Fruit fly (Drosophila melanogaster): ENCODE results near the gene TotE.

The TotE gene

dm6 chr2L:19869937-19870336 lies 43.4 kb downstream of the TotE start (continued):
- peak; percentile 77 for TF ChIP-seq CG9932 (GFP tag; IDR thresholded peaks at IDR 0.05)
- TF ChIP-seq CG10431 (GFP tag; optimal IDR thresholded peaks at IDR 0.05): no peak
- peak; percentile 32 for TF ChIP-seq CG9609 (GFP tag; optimal IDR thresholded peaks at IDR 0.05)
- peak; percentile 37 for TF ChIP-seq CG8089 (GFP tag; optimal IDR thresholded peaks at IDR 0.05)
- TF ChIP-seq gcm (GFP tag; optimal IDR thresholded peaks at IDR 0.05): no peak
- peak; percentile 73 for TF ChIP-seq wdn (GFP tag; IDR thresholded peaks at IDR 0.05)
- peak; percentile 77 for TF ChIP-seq CG4730 (GFP tag; IDR thresholded peaks at IDR 0.05)
- TF ChIP-seq p53 (GFP tag; optimal IDR thresholded peaks at IDR 0.05): no peak
- TF ChIP-seq CG14710 (tag; optimal IDR thresholded peaks at IDR 0.05): peak; percentile 63
- TF ChIP-seq Hsf (GFP tag; optimal IDR thresholded peaks at IDR 0.05): peak; percentile 68
- TF ChIP-seq sob (GFP tag; IDR thresholded peaks at IDR 0.05): peak; percentile 83
- no peak for TF ChIP-seq pros (GFP tag; optimal IDR thresholded peaks at IDR 0.05)
- peak; percentile 57 for TF ChIP-seq Oli (tag; optimal IDR thresholded peaks at IDR 0.05)
- TF ChIP-seq NFAT (GFP tag; IDR thresholded peaks at IDR 0.05): peak; percentile 67
- no peak for TF ChIP-seq CG11723 (GFP tag; optimal IDR thresholded peaks at IDR 0.05)
- peak; percentile 85 for TF ChIP-seq Rx (GFP tag; IDR thresholded peaks at IDR 0.05)
- TF ChIP-seq Lim3 (GFP tag; IDR thresholded peaks at IDR 0.05): 0 out of 2 replicates have a peak, but pooled peaks have one; percentile 15
- TF ChIP-seq cad (GFP tag; optimal IDR thresholded peaks at IDR 0.05): no peak
- TF ChIP-seq CG3847 (GFP tag; IDR thresholded peaks at IDR 0.05): peak; percentile 75
- TF ChIP-seq vvl (GFP tag; IDR thresholded peaks at IDR 0.05): peak; percentile 86
- no peak for TF ChIP-seq pfk (GFP tag; optimal IDR thresholded peaks at IDR 0.05)
- peak; percentile 70 for TF ChIP-seq CG11560 (tag; IDR thresholded peaks at IDR 0.05)
- peak; percentile 77 for TF ChIP-seq pnt (GFP tag; optimal IDR thresholded peaks at IDR 0.05)
- peak; percentile 89 for TF ChIP-seq sens (GFP tag)
- TF ChIP-seq Sin3A (optimal IDR thresholded peaks at IDR 0.05): no peak
- TF ChIP-seq CG7357 (GFP tag; IDR thresholded peaks at IDR 0.05): peak; percentile 74; the same call in 2 of the 3 replicates
- peak; percentile 83 for TF ChIP-seq ci (GFP tag; IDR thresholded peaks at IDR 0.05)
- peak; percentile 75 for TF ChIP-seq CG31224 (GFP tag; IDR thresholded peaks at IDR 0.05)
- peak; percentile 41 to 50 for TF ChIP-seq Hr51 (GFP tag; optimal IDR thresholded peaks at IDR 0.05)
- TF ChIP-seq CG6254 (GFP tag; optimal IDR thresholded peaks at IDR 0.05): peak; percentile 52
- TF ChIP-seq Deaf1 (tag; optimal IDR thresholded peaks at IDR 0.05): no peak
- TF ChIP-seq jing (GFP tag; optimal IDR thresholded peaks at IDR 0.05): peak; percentile 28
- peak; percentile 80 for TF ChIP-seq CG10267 (tag; optimal IDR thresholded peaks at IDR 0.05)
- TF ChIP-seq ERR (GFP tag; optimal IDR thresholded peaks at IDR 0.05): no peak
- peak; percentile 23 for TF ChIP-seq caup (GFP tag; optimal IDR thresholded peaks at IDR 0.05; ENCODE audit: severe bottlenecking)
- TF ChIP-seq nom (GFP tag; optimal IDR thresholded peaks at IDR 0.05): peak; percentile 4
- TF ChIP-seq ro (GFP tag; IDR thresholded peaks at IDR 0.05): peak; percentile 65; the same call in 1 of the 2 replicates
- TF ChIP-seq CG6175 (GFP tag; IDR thresholded peaks at IDR 0.05): 0 out of 3 replicates have a peak, but pooled peaks have one; percentile 37
- peak; percentile 6 for TF ChIP-seq CG4282 (GFP tag; optimal IDR thresholded peaks at IDR 0.05)
- TF ChIP-seq CG6813 (GFP tag; optimal IDR thresholded peaks at IDR 0.05): peak; percentile 62
- TF ChIP-seq knrl (GFP tag; IDR thresholded peaks at IDR 0.05; ENCODE audit: partially characterized antibody): no peak
- TF ChIP-seq CG14965 (GFP tag; optimal IDR thresholded peaks at IDR 0.05; ENCODE audit: borderline replicate concordance): no peak
- peak; percentile 86 for TF ChIP-seq CG6689 (GFP tag; IDR thresholded peaks at IDR 0.05)
- peak; percentile 2 for TF ChIP-seq CG8359 (GFP tag; optimal IDR thresholded peaks at IDR 0.05; ENCODE audit: borderline replicate concordance)
- TF ChIP-seq dmrt99B (tag; optimal IDR thresholded peaks at IDR 0.05): peak; percentile 62
- TF ChIP-seq CG15269 (tag; optimal IDR thresholded peaks at IDR 0.05): peak; percentile 40
- peak; percentile 75 for TF ChIP-seq sens-2 (GFP tag; IDR thresholded peaks at IDR 0.05)
- TF ChIP-seq Usf (GFP tag; optimal IDR thresholded peaks at IDR 0.05): no peak
- TF ChIP-seq mirr (GFP tag; optimal IDR thresholded peaks at IDR 0.05): no peak
- TF ChIP-seq CG13894 (tag; optimal IDR thresholded peaks at IDR 0.05): peak; percentile 16
- TF ChIP-seq Trl (optimal IDR thresholded peaks at IDR 0.05): no peak
- TF ChIP-seq Trl (GFP tag; optimal IDR thresholded peaks at IDR 0.05): peak; percentile 76

Measured in whole organism, embryonic.